Worm (Caenorhabditis elegans): Measurements from ENCODE around the gene fip-7.
"Not testable (repeated sequence)": the region's sequence is repeated elsewhere in the genome, so short reads cannot be mapped to it uniquely, and the experiment has no call there.

Gene fip-7

ce11 chrIV:16625909-16626308, at the start of gene fip-7:
fip-7 (plus strand) TSS chrIV:16626209.
- not testable (repeated sequence) for TF ChIP-seq snpc-4 (tag; optimal IDR thresholded peaks at IDR 0.05); ceh-44 (GFP tag; IDR thresholded peaks at IDR 0.05); nhr-48 (tag; optimal IDR thresholded peaks at IDR 0.05)

ce11 chrIV:16577188-16577587, 48.8 kb upstream of the fip-7 start:
- TF ChIP-seq snpc-1.2 (GFP tag; IDR thresholded peaks at IDR 0.05) = peak; percentile 91

ce11 chrIV:16578449-16578848, 47.6 kb upstream of the fip-7 start, which contains the start of gene Y51H4A.8:
Y51H4A.8 (minus strand) TSS chrIV:16578549.
- TF ChIP-seq zfp-3 (GFP tag; conservative IDR thresholded peaks at IDR 0.05) (no peak), unc-62 (GFP tag; optimal IDR thresholded peaks at IDR 0.05 in 1 of 2) (peak in 1 of 2 experiments; percentile 26), unc-62 (tag; optimal IDR thresholded peaks at IDR 0.05) (no peak)

ce11 chrIV:16583522-16584037, 42.4 kb upstream of the fip-7 start:
- TF ChIP-seq snpc-1.2 (GFP tag; IDR thresholded peaks at IDR 0.05) = peak; percentile 94

ce11 chrIV:16592860-16593259, 33.1 kb upstream of the fip-7 start:
- TF ChIP-seq F49E8.2 (tag; optimal IDR thresholded peaks at IDR 0.05; ENCODE audit: borderline replicate concordance) = peak; percentile 19
- peak; percentile 51 for TF ChIP-seq lin-38 (GFP tag; IDR thresholded peaks at IDR 0.05)
- TF ChIP-seq mdt-29 (GFP tag; IDR thresholded peaks at IDR 0.05) = peak; percentile 67; the same call in 1 of the 2 replicates
- TF ChIP-seq snpc-1.2 (GFP tag; IDR thresholded peaks at IDR 0.05) = peak; percentile 99

ce11 chrIV:16601599-16601998, 24.4 kb upstream of the fip-7 start:
- TF ChIP-seq set-16 (GFP tag; IDR thresholded peaks at IDR 0.05) (peak; percentile 96), hmg-1.1 (GFP tag; IDR thresholded peaks at IDR 0.05) (no peak)

ce11 chrIV:16602676-16603075, 23.3 kb upstream of the fip-7 start, which contains the start of gene col-137:
col-137 (minus strand) TSS chrIV:16602776.
- TF ChIP-seq mep-1 (tag; optimal IDR thresholded peaks at IDR 0.05) = no peak
- no peak for TF ChIP-seq F49E8.2 (tag; optimal IDR thresholded peaks at IDR 0.05; ENCODE audit: borderline replicate concordance)
- TF ChIP-seq nhr-102 (tag; optimal IDR thresholded peaks at IDR 0.05) = no peak
- TF ChIP-seq hlh-30 (tag; optimal IDR thresholded peaks at IDR 0.05; ENCODE audit: insufficient read depth) = no peak
- no peak for TF ChIP-seq daf-8 (GFP tag; IDR thresholded peaks at IDR 0.05)
- no peak for TF ChIP-seq rbr-2 (tag; optimal IDR thresholded peaks at IDR 0.05)
- TF ChIP-seq nhr-111 (GFP tag; optimal IDR thresholded peaks at IDR 0.05) = no peak
- no peak for TF ChIP-seq lin-39 (tag; optimal IDR thresholded peaks at IDR 0.05)
- TF ChIP-seq pha-4 (GFP tag; IDR thresholded peaks at IDR 0.05) = no peak
- no peak for TF ChIP-seq pha-4 (tag; optimal IDR thresholded peaks at IDR 0.05)
- TF ChIP-seq set-16 (GFP tag; IDR thresholded peaks at IDR 0.05) = no peak
- TF ChIP-seq ceh-28 (tag; optimal IDR thresholded peaks at IDR 0.05) = no peak
- TF ChIP-seq lin-29 (GFP tag; IDR thresholded peaks at IDR 0.05) = no peak
- no peak for TF ChIP-seq zfp-3 (GFP tag; conservative IDR thresholded peaks at IDR 0.05)
- no peak for TF ChIP-seq mes-2 (tag; optimal IDR thresholded peaks at IDR 0.05; ENCODE audit: poor library complexity, severe bottlenecking)
- no peak for TF ChIP-seq arid-1 (GFP tag; conservative IDR thresholded peaks at IDR 0.05)
- TF ChIP-seq Y75B8A.6 (GFP tag; IDR thresholded peaks at IDR 0.05) = no peak
- no peak for TF ChIP-seq ztf-7 (tag; optimal IDR thresholded peaks at IDR 0.05)
- TF ChIP-seq spr-1 (tag; optimal IDR thresholded peaks at IDR 0.05) = no peak
